Worm (Caenorhabditis elegans) whole organism, young adult: ENCODE measurements around the gene Y54G2A.10.
A peak's percentile ranks its signal among the peaks of the same experiment; 100 is the strongest.

Experiments
- B0035.1 ChIP-seq: sonication (generic microtip); optimal IDR thresholded peaks from 2 replicates; lab custom pipeline; 2016; ENCODE audit warnings: missing genetic modification characterization, mild to moderate bottlenecking, missing compliant biosample characterization, missing genotype, missing genetic modification reagents
- B0261.1 ChIP-seq: sonication (generic microtip); optimal IDR thresholded peaks from 2 replicates; lab custom pipeline; 2016; ENCODE audit warnings: mild to moderate bottlenecking, missing genetic modification characterization, moderate library complexity, missing compliant biosample characterization
- F52B5.7 ChIP-seq: sonication (generic microtip); optimal IDR thresholded peaks from 2 replicates; lab custom pipeline; 2016; ENCODE audit warnings: mild to moderate bottlenecking, missing genetic modification characterization, missing compliant biosample characterization
- F55B11.4 ChIP-seq: sonication (generic microtip); optimal IDR thresholded peaks from 2 replicates; lab custom pipeline; 2016; ENCODE audit warnings: missing compliant biosample characterization, missing genetic modification characterization, borderline replicate concordance; ENCODE audit not compliant: insufficient read depth
- K12H6.12 ChIP-seq: fragments of 200-800 bp; sonication (Bioruptor generic); optimal IDR thresholded peaks from 2 replicates; lab custom pipeline; 2018; ENCODE audit warnings: mild to moderate bottlenecking, missing genetic modification characterization, missing compliant biosample characterization
- T07F8.4 ChIP-seq: sonication (generic microtip); optimal IDR thresholded peaks from 2 replicates; lab custom pipeline; 2016; ENCODE audit warnings: mild to moderate bottlenecking, missing genetic modification characterization, moderate library complexity, missing compliant biosample characterization
- ZK185.1 ChIP-seq: sonication (generic microtip); optimal IDR thresholded peaks from 2 replicates; lab custom pipeline; 2016; ENCODE audit warnings: mild to moderate bottlenecking, missing genetic modification characterization, missing compliant biosample characterization; ENCODE audit not compliant: poor library complexity, severe bottlenecking
- aptf-2 ChIP-seq: fragments of 200-800 bp; sonication (Bioruptor generic); conservative IDR thresholded peaks from 2 replicates; pipeline ENCODE4 v1.3.6; 2022; ENCODE audit warnings: missing genetic modification reagents, missing genetic modification characterization, missing compliant biosample characterization
- atf-7 ChIP-seq: sonication (generic microtip); optimal IDR thresholded peaks from 2 replicates; lab custom pipeline; 2017; ENCODE audit warnings: mild to moderate bottlenecking, missing genetic modification characterization, missing compliant biosample characterization
- attf-6 ChIP-seq: fragments of 200-800 bp; sonication (Bioruptor generic); IDR thresholded peaks from 2 replicates; pipeline ENCODE4 v1.3.6; 2022; ENCODE audit warnings: missing genetic modification reagents, missing genetic modification characterization, missing compliant biosample characterization
- cebp-1 ChIP-seq, 2 experiments: fragments of 200-800 bp in 1 of 2; sonication (Bioruptor generic) in 1 of 2; sonication (generic microtip) in 1 of 2; IDR thresholded peaks in 1 of 2; optimal IDR thresholded peaks in 1 of 2; 2 replicates each; pipeline versions ENCODE4 v1.3.6 to Lab custom; 2017 to 2022; ENCODE audit warnings: missing compliant biosample characterization in 2 of 2, missing genetic modification characterization in 2 of 2, mild to moderate bottlenecking in 1 of 2, missing genetic modification reagents in 1 of 2, moderate library complexity in 1 of 2
- chd-7 ChIP-seq: sonication (generic microtip); optimal IDR thresholded peaks from 2 replicates; lab custom pipeline; 2016; ENCODE audit warnings: mild to moderate bottlenecking, missing genetic modification characterization, moderate library complexity, missing compliant biosample characterization
- dox-1 ChIP-seq: fragments of 200-800 bp; sonication (Bioruptor generic); IDR thresholded peaks from 2 replicates; pipeline ENCODE4 v1.3.6; 2022; ENCODE audit warnings: missing genetic modification reagents, missing genetic modification characterization, missing compliant biosample characterization
- egl-18 ChIP-seq: fragments of 200-800 bp; sonication (Bioruptor generic); IDR thresholded peaks from 2 replicates; pipeline ENCODE4 v1.3.6; 2022; ENCODE audit warnings: missing genetic modification reagents, missing genetic modification characterization, missing compliant biosample characterization
- him-1 ChIP-seq: sonication (generic microtip); optimal IDR thresholded peaks from 2 replicates; lab custom pipeline; 2016; ENCODE audit warnings: missing genotype, missing genetic modification reagents, missing genetic modification characterization, missing compliant biosample characterization
- hlh-12 ChIP-seq: sonication (generic microtip); optimal IDR thresholded peaks from 2 replicates; lab custom pipeline; 2016; ENCODE audit warnings: missing genetic modification characterization, missing compliant biosample characterization
- hlh-26 ChIP-seq: fragments of 200-800 bp; sonication (Bioruptor generic); conservative IDR thresholded peaks from 2 replicates; pipeline ENCODE4 v1.3.6; 2022; ENCODE audit warnings: missing genetic modification reagents, missing genetic modification characterization, missing compliant biosample characterization
- hmg-1.2 ChIP-seq: fragments of 200-800 bp; sonication (Bioruptor generic); IDR thresholded peaks from 2 replicates; pipeline ENCODE4 v1.3.6; 2022; ENCODE audit warnings: missing genetic modification reagents, missing genetic modification characterization, missing compliant biosample characterization
- lin-26 ChIP-seq: fragments of 200-800 bp; sonication (Bioruptor generic); IDR thresholded peaks from 2 replicates; pipeline ENCODE4 v1.3.6; 2022; ENCODE audit warnings: missing genetic modification reagents, missing genetic modification characterization, missing compliant biosample characterization
- lin-54 ChIP-seq: fragments of 200-800 bp; sonication (Bioruptor generic); optimal IDR thresholded peaks from 2 replicates; lab custom pipeline; 2018; ENCODE audit warnings: mild to moderate bottlenecking, missing genetic modification characterization, missing compliant biosample characterization
- lir-1 ChIP-seq: fragments of 200-800 bp; sonication (Bioruptor generic); conservative IDR thresholded peaks from 2 replicates; pipeline ENCODE4 v1.3.6; 2022; ENCODE audit warnings: missing genetic modification reagents, missing genetic modification characterization, missing compliant biosample characterization
- mcd-1 ChIP-seq: fragments of 200-800 bp; sonication (Bioruptor generic); IDR thresholded peaks from 2 replicates; pipeline ENCODE4 v1.3.6; 2022; ENCODE audit warnings: missing genetic modification reagents, missing genetic modification characterization, missing compliant biosample characterization
- nfya-1 ChIP-seq: sonication (generic microtip); optimal IDR thresholded peaks from 2 replicates; lab custom pipeline; 2017; ENCODE audit warnings: antibody characterized with exemption, missing compliant biosample characterization, missing genetic modification characterization, borderline replicate concordance; ENCODE audit not compliant: insufficient read depth
- nfya-2 ChIP-seq: fragments of 200-800 bp; sonication (Bioruptor generic); IDR thresholded peaks from 2 replicates; pipeline ENCODE4 v1.3.6; 2022; ENCODE audit warnings: missing genetic modification reagents, missing genetic modification characterization, missing compliant biosample characterization
- nhr-120 ChIP-seq: fragments of 200-800 bp; sonication (Bioruptor generic); IDR thresholded peaks from 2 replicates; pipeline ENCODE4 v1.3.6; 2022; ENCODE audit warnings: missing genetic modification characterization, missing compliant biosample characterization
- nhr-27 ChIP-seq: fragments of 200-800 bp; sonication (Bioruptor generic); optimal IDR thresholded peaks from 2 replicates; lab custom pipeline; 2018; ENCODE audit warnings: mild to moderate bottlenecking, missing genetic modification characterization, moderate library complexity, missing compliant biosample characterization
- snpc-1.1 ChIP-seq: sonication (generic microtip); optimal IDR thresholded peaks from 2 replicates; lab custom pipeline; 2017; ENCODE audit warnings: missing genetic modification characterization, mild to moderate bottlenecking, missing compliant biosample characterization, antibody characterized with exemption, moderate library complexity, missing genotype, missing genetic modification reagents; ENCODE audit not compliant: insufficient read depth
- snpc-4 ChIP-seq, 5 experiments: fragments of 150-350 bp in 1 of 5; sonication (generic microtip) in 4 of 5; optimal IDR thresholded peaks; 2 replicates each; lab custom pipeline; 2014 to 2018; ENCODE audit warnings: missing genetic modification characterization in 5 of 5, missing biosample characterization in 3 of 5, antibody characterized with exemption in 2 of 5, mild to moderate bottlenecking in 2 of 5, missing compliant biosample characterization in 2 of 5, missing genotype in 2 of 5, moderate library complexity in 2 of 5, missing genetic modification reagents in 1 of 5
- somi-1 ChIP-seq: fragments of 200-800 bp; sonication (Bioruptor generic); optimal IDR thresholded peaks from 2 replicates; lab custom pipeline; 2018; ENCODE audit warnings: mild to moderate bottlenecking, missing genetic modification characterization, missing compliant biosample characterization
- sptf-2 ChIP-seq: fragments of 200-800 bp; sonication (Bioruptor generic); optimal IDR thresholded peaks from 2 replicates; lab custom pipeline; 2018; ENCODE audit warnings: mild to moderate bottlenecking, missing genetic modification characterization, missing compliant biosample characterization
- tbx-9 ChIP-seq: sonication (generic microtip); optimal IDR thresholded peaks from 2 replicates; lab custom pipeline; 2016; ENCODE audit warnings: borderline replicate concordance, missing genetic modification characterization, inconsistent platforms, missing compliant biosample characterization
- zfh-2 ChIP-seq: fragments of 200-800 bp; sonication (Bioruptor generic); conservative IDR thresholded peaks from 2 replicates; pipeline ENCODE4 v1.3.6; 2022; ENCODE audit warnings: missing genetic modification reagents, missing genetic modification characterization, missing compliant biosample characterization
- ztf-18 ChIP-seq: sonication (generic microtip); optimal IDR thresholded peaks from 2 replicates; lab custom pipeline; 2016; ENCODE audit warnings: missing genotype, mild to moderate bottlenecking, missing genetic modification characterization, missing compliant biosample characterization
- ztf-25 ChIP-seq: fragments of 200-800 bp; sonication (Bioruptor generic); IDR thresholded peaks from 2 replicates; pipeline ENCODE4 v1.3.6; 2022; ENCODE audit warnings: missing genetic modification reagents, missing genetic modification characterization, missing compliant biosample characterization
- ztf-28 ChIP-seq: fragments of 200-800 bp; sonication (Bioruptor generic); IDR thresholded peaks from 2 replicates; pipeline ENCODE4 v1.3.6; 2022; ENCODE audit warnings: missing genetic modification reagents, missing genetic modification characterization, missing compliant biosample characterization
- ztf-3 ChIP-seq: fragments of 200-800 bp; sonication (Bioruptor generic); optimal IDR thresholded peaks from 2 replicates; lab custom pipeline; 2018; ENCODE audit warnings: mild to moderate bottlenecking, missing genetic modification characterization, missing compliant biosample characterization

The Y54G2A.10 gene

ce11 chrIV:2808154-2808553, 8.7 kb downstream of the Y54G2A.10 start (continued):
- TF ChIP-seq mcd-1 (GFP tag; lab: Robert Waterston, UW) = peak; percentile 52; the same call in 1 of the 2 replicates
- no peak for TF ChIP-seq nfya-2
- TF ChIP-seq F55B11.4 (tag; lab: Kevin White, UChicago) = no peak
- TF ChIP-seq dox-1 (GFP tag; lab: Robert Waterston, UW) = peak; percentile 68
- TF ChIP-seq egl-18 (GFP tag; lab: Robert Waterston, UW) = no peak
- TF ChIP-seq snpc-4 (GFP tag; optimal IDR thresholded peaks at IDR 0.05; lab: Kevin White, UChicago) = no peak
- peak in 1 of 4 experiments; percentile 31 for TF ChIP-seq snpc-4 (tag; optimal IDR thresholded peaks at IDR 0.05; lab: Kevin White, UChicago)
- TF ChIP-seq aptf-2 = no peak
- no peak for TF ChIP-seq lir-1
- TF ChIP-seq hmg-1.2 (GFP tag; lab: Robert Waterston, UW) = peak; percentile 59
- no peak for TF ChIP-seq somi-1 (GFP tag; lab: Kevin White, UChicago)
- TF ChIP-seq atf-7 (tag; lab: Kevin White, UChicago) = no peak
- no peak for TF ChIP-seq snpc-1.1 (tag; lab: Kevin White, UChicago)
- peak; percentile 1 for TF ChIP-seq K12H6.12 (tag; lab: Kevin White, UChicago)
- peak; percentile 54 for TF ChIP-seq zfh-2 (GFP tag; lab: Robert Waterston, UW)
- TF ChIP-seq lin-54 (GFP tag; lab: Kevin White, UChicago) = no peak
- no peak for TF ChIP-seq T07F8.4 (tag; lab: Kevin White, UChicago)

- TF ChIP-seq dox-1 (GFP tag; lab: Robert Waterston, UW) (no peak), hlh-26 (GFP tag; lab: Robert Waterston, UW) (no peak), ztf-25 (no peak), sptf-2 (no peak), snpc-1.1 (tag; lab: Kevin White, UChicago) (no peak), ztf-28 (no peak), ztf-18 (tag; lab: Kevin White, UChicago) (no peak), nhr-120 (GFP tag; lab: Robert Waterston, UW) (no peak), nhr-27 (tag; lab: Kevin White, UChicago) (no peak), T07F8.4 (tag; lab: Kevin White, UChicago) (no peak), him-1 (tag; lab: Kevin White, UChicago) (no peak), tbx-9 (tag; lab: Kevin White, UChicago) (no peak), somi-1 (GFP tag; lab: Kevin White, UChicago) (no peak)
Measured at ce11 chrIV:2809208-2809607, 9.7 kb downstream of the Y54G2A.10 start, which contains the start of gene Y54G2A.76. TSS of gene Y54G2A.76 (plus strand) at chrIV:2809410.

ce11 chrIV:2817038-2817437, 17.5 kb downstream of the Y54G2A.10 start:
- TF ChIP-seq lin-26 (GFP tag; lab: Robert Waterston, UW) (no peak), B0035.1 (tag; lab: Kevin White, UChicago) (no peak), B0261.1 (no peak), nfya-1 (tag; lab: Kevin White, UChicago) (no peak), F52B5.7 (tag; lab: Kevin White, UChicago) (no peak), attf-6 (GFP tag; lab: Robert Waterston, UW) (no peak), chd-7 (tag; lab: Kevin White, UChicago) (peak; percentile 12), snpc-4 (GFP tag; optimal IDR thresholded peaks at IDR 0.05; lab: Kevin White, UChicago) (no peak), snpc-4 (tag; optimal IDR thresholded peaks at IDR 0.05; lab: Kevin White, UChicago) (peak in 2 of 4 experiments; percentile 65 to 88), cebp-1 (GFP tag; IDR thresholded peaks at IDR 0.05; lab: Robert Waterston, UW) (no peak), cebp-1 (tag; optimal IDR thresholded peaks at IDR 0.05; lab: Kevin White, UChicago) (no peak), zfh-2 (GFP tag; lab: Robert Waterston, UW) (peak; percentile 79), ZK185.1 (tag; lab: Kevin White, UChicago) (no peak), ztf-3 (no peak), hlh-12 (no peak)
